Worm (Caenorhabditis elegans) whole organism, early embryonic: ENCODE data around the gene irld-8.

Source experiments
- F13C5.2 ChIP-seq: sonication (generic microtip); optimal IDR thresholded peaks from 2 replicates; lab custom pipeline; 2017; ENCODE audit warnings: mild to moderate bottlenecking, missing genetic modification characterization, inconsistent platforms, missing compliant biosample characterization
- aly-1 ChIP-seq: sonication (generic microtip); optimal IDR thresholded peaks from 2 replicates; lab custom pipeline; 2016; ENCODE audit warnings: missing genetic modification characterization, missing compliant biosample characterization
- ama-1 ChIP-seq: fragments of 150-350 bp; optimal IDR thresholded peaks from 2 replicates; lab custom pipeline; 2014
- ceh-13 ChIP-seq: fragments of 200-800 bp; sonication (Bioruptor generic); optimal IDR thresholded peaks from 2 replicates; lab custom pipeline; 2018; ENCODE audit warnings: mild to moderate bottlenecking, missing genetic modification characterization, missing compliant biosample characterization
- ceh-36 ChIP-seq: sonication (generic microtip); optimal IDR thresholded peaks from 2 replicates; lab custom pipeline; 2016; ENCODE audit warnings: missing genetic modification characterization, inconsistent platforms, missing compliant biosample characterization
- ets-7 ChIP-seq: sonication (generic microtip); optimal IDR thresholded peaks from 2 replicates; lab custom pipeline; 2016; ENCODE audit warnings: missing genotype, missing genetic modification characterization, missing compliant biosample characterization
- flt-1 ChIP-seq: fragments of 200-800 bp; sonication (Bioruptor generic); IDR thresholded peaks from 2 replicates; pipeline ENCODE4 v1.3.6; 2022; ENCODE audit warnings: missing genetic modification characterization, missing compliant biosample characterization
- hmbx-1 ChIP-seq: sonication (generic microtip); optimal IDR thresholded peaks from 2 replicates; lab custom pipeline; 2016; ENCODE audit warnings: mild to moderate bottlenecking, missing genetic modification characterization, missing compliant biosample characterization
- pes-1 ChIP-seq: fragments of 200-800 bp; sonication (Bioruptor generic); IDR thresholded peaks from 2 replicates; pipeline ENCODE4 v1.3.6; 2022; ENCODE audit warnings: missing genetic modification reagents, missing genetic modification characterization, missing compliant biosample characterization
- scrt-1 ChIP-seq: fragments of 200-800 bp; sonication (Bioruptor generic); IDR thresholded peaks from 2 replicates; pipeline ENCODE4 v1.3.6; 2022; ENCODE audit warnings: missing genetic modification characterization, missing compliant biosample characterization
- sea-1 ChIP-seq: fragments of 200-800 bp; sonication (Bioruptor generic); conservative IDR thresholded peaks from 2 replicates; pipeline ENCODE4 v1.3.6; 2022; ENCODE audit warnings: missing genetic modification characterization, missing compliant biosample characterization
- tbx-11 ChIP-seq: fragments of 200-800 bp; sonication (Bioruptor generic); IDR thresholded peaks from 2 replicates; pipeline ENCODE4 v1.3.6; 2022; ENCODE audit warnings: missing genetic modification characterization, missing compliant biosample characterization
- tbx-37 ChIP-seq: fragments of 200-800 bp; sonication (Bioruptor generic); conservative IDR thresholded peaks from 2 replicates; pipeline ENCODE4 v1.3.6; 2022; ENCODE audit warnings: missing genetic modification reagents, missing genetic modification characterization, missing compliant biosample characterization
- tra-4 ChIP-seq: sonication (generic microtip); optimal IDR thresholded peaks from 2 replicates; lab custom pipeline; 2017; ENCODE audit warnings: missing genetic modification characterization, missing compliant biosample characterization

ce11 chrIV:8165950-8166349 is 50.4 kb downstream of the irld-8 start, which contains the start of gene B0218.7:
- TF ChIP-seq ama-1 (lab: Kevin White, UChicago): no peak
- TF ChIP-seq ets-7 (tag; lab: Kevin White, UChicago): no peak
- TF ChIP-seq tra-4 (tag; lab: Kevin White, UChicago): no peak
- TF ChIP-seq hmbx-1 (tag; lab: Kevin White, UChicago): no peak
- TF ChIP-seq sea-1 (GFP tag; lab: Robert Waterston, UW): no peak
- no peak for TF ChIP-seq tbx-11 (GFP tag; lab: Robert Waterston, UW)
- no peak for TF ChIP-seq ceh-13 (GFP tag; lab: Kevin White, UChicago)
- no peak for TF ChIP-seq aly-1
- no peak for TF ChIP-seq scrt-1 (GFP tag; lab: Robert Waterston, UW)
- TF ChIP-seq flt-1 (GFP tag; lab: Robert Waterston, UW): no peak
- TF ChIP-seq pes-1: no peak
- no peak for TF ChIP-seq ceh-36
- no peak for TF ChIP-seq tbx-37 (GFP tag; lab: Robert Waterston, UW)
- no peak for TF ChIP-seq F13C5.2 (tag; lab: Kevin White, UChicago)
